Worm (Caenorhabditis elegans): Measurements from ENCODE around the gene npr-8.

npr-8 gene

DNA sequence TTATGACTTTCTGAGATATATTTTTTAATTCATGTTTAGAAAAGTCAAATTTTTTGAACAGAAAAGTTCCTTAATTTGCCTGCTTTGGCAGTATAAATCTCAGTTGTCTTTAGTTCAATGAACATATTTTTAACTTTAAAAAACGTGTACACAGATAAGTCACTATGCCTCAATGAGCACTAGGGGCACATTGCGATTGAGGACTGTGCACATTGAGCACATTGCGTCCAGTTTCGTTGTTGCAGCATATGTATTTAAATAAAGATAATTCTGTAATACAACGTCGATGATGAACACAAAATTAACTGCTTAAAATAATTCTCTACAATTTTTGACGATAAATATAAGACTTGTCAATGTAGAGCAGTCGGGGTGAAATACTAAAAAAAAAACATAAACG lies 30.6 kb downstream of the npr-8 start:
- TF ChIP-seq ztf-23 (GFP tag; IDR thresholded peaks at IDR 0.05) (no peak), ztf-29 (GFP tag; IDR thresholded peaks at IDR 0.05) (no peak), med-1 (GFP tag; optimal IDR thresholded peaks at IDR 0.05; ENCODE audit: insufficient read depth) (no peak), cog-1 (tag; optimal IDR thresholded peaks at IDR 0.05) (no peak), ref-1 (GFP tag; conservative IDR thresholded peaks at IDR 0.05) (no peak), klf-2 (GFP tag; conservative IDR thresholded peaks at IDR 0.05) (no peak), T22C8.4 (GFP tag; IDR thresholded peaks at IDR 0.05) (no peak), flt-1 (GFP tag; IDR thresholded peaks at IDR 0.05) (no peak), tab-1 (GFP tag; IDR thresholded peaks at IDR 0.05) (no peak)

DNA sequence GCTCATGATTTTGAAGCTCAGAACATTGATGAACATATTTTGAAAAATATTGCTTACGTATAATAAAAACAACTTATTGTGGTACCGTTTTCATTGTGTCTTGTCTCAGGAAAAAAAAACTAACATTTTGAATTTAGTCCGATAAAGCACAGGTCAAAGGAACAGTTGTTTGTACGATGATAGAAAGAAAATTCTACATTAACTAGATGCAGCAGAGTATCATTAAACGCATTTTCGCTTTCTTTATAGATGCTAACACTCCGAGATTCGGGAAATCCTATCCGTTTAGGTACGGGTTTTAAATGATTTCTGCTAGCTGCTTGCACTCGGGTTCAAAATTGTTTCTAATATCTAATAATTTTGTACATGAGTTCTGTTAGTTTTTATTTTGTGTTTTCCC lies 31.9 kb downstream of the npr-8 start:
- TF ChIP-seq tab-1 (GFP tag; IDR thresholded peaks at IDR 0.05) (no peak), cog-1 (tag; optimal IDR thresholded peaks at IDR 0.05) (no peak), klf-2 (GFP tag; conservative IDR thresholded peaks at IDR 0.05) (no peak), T22C8.4 (GFP tag; IDR thresholded peaks at IDR 0.05) (no peak), ztf-23 (GFP tag; IDR thresholded peaks at IDR 0.05) (no peak), ztf-29 (GFP tag; IDR thresholded peaks at IDR 0.05) (no peak), ref-1 (GFP tag; conservative IDR thresholded peaks at IDR 0.05) (no peak), flt-1 (GFP tag; IDR thresholded peaks at IDR 0.05) (no peak), med-1 (GFP tag; optimal IDR thresholded peaks at IDR 0.05; ENCODE audit: insufficient read depth) (no peak)

DNA sequence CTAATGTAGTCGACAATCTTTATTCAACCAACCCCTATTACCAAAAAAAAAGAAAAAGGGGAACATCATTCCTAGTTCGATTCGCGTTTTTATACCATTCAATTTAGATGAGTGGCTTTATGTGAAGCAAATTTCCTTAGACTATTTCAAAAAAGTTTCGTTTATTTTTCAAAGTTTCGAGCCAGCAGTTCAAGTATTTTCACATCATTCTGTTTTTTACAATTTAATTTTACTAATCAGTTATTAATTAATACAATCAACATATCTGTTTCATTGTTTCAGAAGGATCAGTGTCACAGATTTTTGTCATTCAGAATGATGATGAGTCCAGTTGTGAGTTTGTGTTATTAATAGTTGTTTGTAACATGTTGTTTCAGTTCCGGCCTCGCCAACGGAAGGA lies 32.8 kb downstream of the npr-8 start, which contains the start of gene C10A4.2:
Gene C10A4.2 (plus strand): TSS at position 301 of the 400 bp plus-strand sequence.
- TF ChIP-seq ref-1 (GFP tag; conservative IDR thresholded peaks at IDR 0.05) (no peak), med-1 (GFP tag; optimal IDR thresholded peaks at IDR 0.05; ENCODE audit: insufficient read depth) (no peak), T22C8.4 (GFP tag; IDR thresholded peaks at IDR 0.05) (no peak)

ce11 chrX:7415420-7415819 lies 38.3 kb downstream of the npr-8 start, which contains the start of gene C10A4.7:
Gene C10A4.7, minus strand, starts transcription at chrX:7415520.
- TF ChIP-seq ztf-23 (GFP tag; IDR thresholded peaks at IDR 0.05) (no peak), klf-2 (GFP tag; conservative IDR thresholded peaks at IDR 0.05) (no peak), med-1 (GFP tag; optimal IDR thresholded peaks at IDR 0.05; ENCODE audit: insufficient read depth) (no peak), flt-1 (GFP tag; IDR thresholded peaks at IDR 0.05) (no peak), T22C8.4 (GFP tag; IDR thresholded peaks at IDR 0.05) (no peak), cog-1 (tag; optimal IDR thresholded peaks at IDR 0.05) (no peak), tab-1 (GFP tag; IDR thresholded peaks at IDR 0.05) (no peak), ztf-29 (GFP tag; IDR thresholded peaks at IDR 0.05) (no peak), ref-1 (GFP tag; conservative IDR thresholded peaks at IDR 0.05) (no peak)

- TF ChIP-seq T22C8.4 (GFP tag; IDR thresholded peaks at IDR 0.05) (no peak), klf-2 (GFP tag; conservative IDR thresholded peaks at IDR 0.05) (no peak), med-1 (GFP tag; optimal IDR thresholded peaks at IDR 0.05; ENCODE audit: insufficient read depth) (no peak), flt-1 (GFP tag; IDR thresholded peaks at IDR 0.05) (no peak), ref-1 (GFP tag; conservative IDR thresholded peaks at IDR 0.05) (no peak), ztf-29 (GFP tag; IDR thresholded peaks at IDR 0.05) (no peak), cog-1 (tag; optimal IDR thresholded peaks at IDR 0.05) (no peak), tab-1 (GFP tag; IDR thresholded peaks at IDR 0.05) (no peak), ztf-23 (GFP tag; IDR thresholded peaks at IDR 0.05) (no peak)
Measured at ce11 chrX:7416082-7416481, 39.0 kb downstream of the npr-8 start, which contains the start of gene C10A4.1. Gene C10A4.1, plus strand, starts transcription at chrX:7416382.

DNA sequence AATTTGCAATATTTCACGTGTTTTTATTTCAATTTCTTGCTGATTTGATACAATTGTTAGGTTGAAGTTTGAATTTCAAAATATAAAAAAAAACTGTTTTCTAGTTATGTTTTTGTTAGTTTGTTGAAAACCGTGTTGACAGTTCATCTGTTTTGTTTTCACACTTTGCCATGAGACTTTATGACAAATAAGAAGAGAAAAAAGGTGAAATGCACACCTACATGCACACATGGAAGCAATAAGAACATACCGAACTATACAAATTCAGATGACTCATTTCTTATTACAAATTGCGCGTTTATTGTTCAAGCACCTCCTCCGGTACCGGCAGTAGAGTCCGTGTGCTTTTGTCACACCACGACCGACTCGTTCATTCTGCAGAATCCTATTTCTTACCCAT lies 43.5 kb downstream of the npr-8 start, which contains the start of gene C10A4.9:
Gene C10A4.9 (plus strand): TSS at position 301 of the 400 bp plus-strand sequence.
- TF ChIP-seq ztf-23 (GFP tag; IDR thresholded peaks at IDR 0.05) (no peak), med-1 (GFP tag; optimal IDR thresholded peaks at IDR 0.05; ENCODE audit: insufficient read depth) (no peak), cog-1 (tag; optimal IDR thresholded peaks at IDR 0.05) (no peak), T22C8.4 (GFP tag; IDR thresholded peaks at IDR 0.05) (no peak), ztf-29 (GFP tag; IDR thresholded peaks at IDR 0.05) (no peak), flt-1 (GFP tag; IDR thresholded peaks at IDR 0.05) (no peak), klf-2 (GFP tag; conservative IDR thresholded peaks at IDR 0.05) (no peak), tab-1 (GFP tag; IDR thresholded peaks at IDR 0.05) (no peak), ref-1 (GFP tag; conservative IDR thresholded peaks at IDR 0.05) (no peak)

- no peak for TF ChIP-seq ztf-29 (GFP tag; IDR thresholded peaks at IDR 0.05)
- TF ChIP-seq tab-1 (GFP tag; IDR thresholded peaks at IDR 0.05): no peak
- no peak for TF ChIP-seq med-1 (GFP tag; optimal IDR thresholded peaks at IDR 0.05; ENCODE audit: insufficient read depth)
- no peak for TF ChIP-seq ref-1 (GFP tag; conservative IDR thresholded peaks at IDR 0.05)
- TF ChIP-seq flt-1 (GFP tag; IDR thresholded peaks at IDR 0.05): no peak
Measured at ce11 chrX:7424813-7425212, 47.7 kb downstream of the npr-8 start, which contains the start of gene mnm-2. Gene mnm-2, minus strand, starts transcription at chrX:7424913.

DNA sequence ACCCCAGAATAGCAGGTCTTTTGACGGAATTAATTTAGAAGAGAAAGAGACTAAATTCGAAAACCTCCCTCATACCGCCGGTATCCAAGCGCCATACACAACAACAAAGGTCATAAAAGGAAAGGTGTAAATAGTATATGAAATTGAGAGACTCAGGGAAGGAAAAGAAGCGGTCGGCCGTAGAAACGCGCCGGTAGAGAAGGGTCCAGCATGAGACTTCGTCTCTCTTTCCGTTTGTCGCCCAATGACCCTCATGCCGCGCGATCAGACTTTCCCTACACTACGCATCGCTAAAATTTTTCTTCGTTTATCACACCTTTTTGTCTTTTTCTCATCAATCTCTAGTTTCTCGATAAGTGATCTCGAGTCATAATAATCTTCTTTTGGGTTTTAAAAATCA lies 53.4 kb downstream of the npr-8 start:
- TF ChIP-seq cog-1 (tag; optimal IDR thresholded peaks at IDR 0.05) (no peak), ztf-29 (GFP tag; IDR thresholded peaks at IDR 0.05) (no peak), tab-1 (GFP tag; IDR thresholded peaks at IDR 0.05) (no peak)

DNA sequence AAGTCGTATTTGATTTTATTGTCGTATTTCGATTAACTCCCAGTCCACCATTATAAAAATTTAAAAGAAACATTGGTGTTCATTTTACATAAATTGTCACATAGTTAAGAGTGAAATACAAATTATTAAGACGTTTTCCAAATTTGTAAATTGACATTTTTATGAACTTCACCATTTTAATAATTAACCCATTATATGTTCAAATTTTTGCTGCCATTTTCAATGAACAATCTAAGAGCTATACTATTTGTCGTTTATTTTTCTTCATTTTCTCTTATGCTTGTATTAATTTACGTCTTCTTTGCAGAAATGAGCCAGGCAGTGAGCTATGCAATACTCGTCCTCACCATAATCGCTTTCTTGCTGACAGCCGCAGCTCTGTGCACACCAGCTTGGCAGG lies 54.1 kb downstream of the npr-8 start, which contains the start of gene clc-2:
Gene clc-2 (plus strand): TSS at position 301 of the 400 bp plus-strand sequence.
- TF ChIP-seq ref-1 (GFP tag; conservative IDR thresholded peaks at IDR 0.05) (no peak), ztf-29 (GFP tag; IDR thresholded peaks at IDR 0.05) (no peak), tab-1 (GFP tag; IDR thresholded peaks at IDR 0.05) (no peak), med-1 (GFP tag; optimal IDR thresholded peaks at IDR 0.05; ENCODE audit: insufficient read depth) (no peak), T22C8.4 (GFP tag; IDR thresholded peaks at IDR 0.05) (no peak), ztf-23 (GFP tag; IDR thresholded peaks at IDR 0.05) (no peak), cog-1 (tag; optimal IDR thresholded peaks at IDR 0.05) (no peak), flt-1 (GFP tag; IDR thresholded peaks at IDR 0.05) (no peak), klf-2 (GFP tag; conservative IDR thresholded peaks at IDR 0.05) (no peak)

DNA sequence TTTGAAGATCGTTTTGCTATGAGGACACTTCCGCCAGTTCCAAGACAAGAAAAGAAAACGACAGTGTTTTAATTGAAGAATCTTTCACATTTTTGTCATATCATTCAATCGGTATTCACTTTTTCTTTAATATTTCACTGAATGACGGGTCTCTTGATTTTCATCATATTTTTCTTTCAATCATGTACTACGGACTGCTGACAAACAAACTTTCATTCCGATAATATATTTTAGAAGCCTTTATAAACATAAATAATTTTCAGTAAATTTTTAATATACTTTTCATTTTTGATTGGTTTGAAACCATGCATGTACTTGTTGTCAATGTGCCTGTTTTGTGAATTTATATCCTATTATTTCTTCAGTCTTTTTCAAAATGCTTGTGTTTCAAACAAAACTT lies 56.2 kb downstream of the npr-8 start, which contains the start of gene clc-5:
Gene clc-5 (plus strand): TSS at position 301 of the 400 bp plus-strand sequence.
- TF ChIP-seq med-1 (GFP tag; optimal IDR thresholded peaks at IDR 0.05; ENCODE audit: insufficient read depth) (no peak), klf-2 (GFP tag; conservative IDR thresholded peaks at IDR 0.05) (no peak), ref-1 (GFP tag; conservative IDR thresholded peaks at IDR 0.05) (no peak), cog-1 (tag; optimal IDR thresholded peaks at IDR 0.05) (no peak), T22C8.4 (GFP tag; IDR thresholded peaks at IDR 0.05) (no peak), ztf-29 (GFP tag; IDR thresholded peaks at IDR 0.05) (no peak)
